Fruit fly (Drosophila melanogaster): Measurements from ENCODE around the gene Kif19A.

The Kif19A gene

dm6 chr3R:14095428-14095827, 22.8 kb downstream of the Kif19A start (continued):
- no peak for TF ChIP-seq dan (GFP tag; IDR thresholded peaks at IDR 0.05)
- TF ChIP-seq CG8359 (GFP tag; optimal IDR thresholded peaks at IDR 0.05; ENCODE audit: borderline replicate concordance) = no peak
- TF ChIP-seq dmrt11E (tag; optimal IDR thresholded peaks at IDR 0.05) = no peak
- no peak for TF ChIP-seq ato (GFP tag; IDR thresholded peaks at IDR 0.05; ENCODE audit: partially characterized antibody)
- TF ChIP-seq CG7987 (GFP tag; optimal IDR thresholded peaks at IDR 0.05) = no peak
- TF ChIP-seq B-H2 (GFP tag; optimal IDR thresholded peaks at IDR 0.05) = no peak
- no peak for TF ChIP-seq CG6765 (GFP tag; optimal IDR thresholded peaks at IDR 0.05)
- TF ChIP-seq Hr78 (GFP tag; optimal IDR thresholded peaks at IDR 0.05) = no peak
- peak; percentile 39 for TF ChIP-seq Vsx1 (GFP tag; optimal IDR thresholded peaks at IDR 0.05)
- no peak for TF ChIP-seq CG3407 (GFP tag; optimal IDR thresholded peaks at IDR 0.05)
- TF ChIP-seq CHES-1-like (GFP tag; optimal IDR thresholded peaks at IDR 0.05) = no peak
- no peak for TF ChIP-seq da (GFP tag; optimal IDR thresholded peaks at IDR 0.05)
- TF ChIP-seq sima (GFP tag; optimal IDR thresholded peaks at IDR 0.05) = no peak
- TF ChIP-seq CG8944 (GFP tag; optimal IDR thresholded peaks at IDR 0.05) = no peak
- TF ChIP-seq CG9609 (GFP tag; optimal IDR thresholded peaks at IDR 0.05) = no peak
- peak; percentile 26 for TF ChIP-seq CG12659 (GFP tag; optimal IDR thresholded peaks at IDR 0.05)
- TF ChIP-seq slp2 (GFP tag; optimal IDR thresholded peaks at IDR 0.05) = no peak
- TF ChIP-seq CG7556 (GFP tag; optimal IDR thresholded peaks at IDR 0.05) = peak; percentile 60
- TF ChIP-seq CG17912 (GFP tag; optimal IDR thresholded peaks at IDR 0.05) = no peak
- no peak for TF ChIP-seq NFAT (GFP tag; IDR thresholded peaks at IDR 0.05)
- no peak for TF ChIP-seq CG15696 (tag; optimal IDR thresholded peaks at IDR 0.05)
- no peak for TF ChIP-seq pfk (GFP tag; optimal IDR thresholded peaks at IDR 0.05)
- TF ChIP-seq CG15479 (GFP tag; optimal IDR thresholded peaks at IDR 0.05) = no peak
- no peak for TF ChIP-seq yki (optimal IDR thresholded peaks at IDR 0.05)
- no peak for TF ChIP-seq bbx (GFP tag; IDR thresholded peaks at IDR 0.05; ENCODE audit: partially characterized antibody)
- TF ChIP-seq CG3838 (GFP tag; optimal IDR thresholded peaks at IDR 0.05) = no peak
- no peak for TF ChIP-seq CG1792 (GFP tag; optimal IDR thresholded peaks at IDR 0.05)
- no peak for TF ChIP-seq CG31224 (GFP tag; IDR thresholded peaks at IDR 0.05)
- TF ChIP-seq CG7271 (tag; optimal IDR thresholded peaks at IDR 0.05) = no peak
- TF ChIP-seq CG11695 (GFP tag; IDR thresholded peaks at IDR 0.05) = no peak
- no peak for TF ChIP-seq shn (GFP tag; optimal IDR thresholded peaks at IDR 0.05)
- TF ChIP-seq CG13424 (tag; optimal IDR thresholded peaks at IDR 0.05) = peak; percentile 65
- TF ChIP-seq Trl (optimal IDR thresholded peaks at IDR 0.05) = no peak
- TF ChIP-seq Trl (GFP tag; optimal IDR thresholded peaks at IDR 0.05) = no peak
- TF ChIP-seq CG18619 (GFP tag; optimal IDR thresholded peaks at IDR 0.05) = peak; percentile 42
- TF ChIP-seq CG12236 (GFP tag; optimal IDR thresholded peaks at IDR 0.05) = no peak
- peak in 1 of 2 experiments; percentile 73 for TF ChIP-seq Hr51 (GFP tag; optimal IDR thresholded peaks at IDR 0.05)
- TF ChIP-seq slou (GFP tag; optimal IDR thresholded peaks at IDR 0.05) = no peak
- peak; percentile 69 for TF ChIP-seq unpg (GFP tag; optimal IDR thresholded peaks at IDR 0.05)
- peak; percentile 24 for TF ChIP-seq CG6654 (GFP tag; optimal IDR thresholded peaks at IDR 0.05)
- TF ChIP-seq CG14667 (GFP tag; IDR thresholded peaks at IDR 0.05) = no peak
- TF ChIP-seq CG6854 (GFP tag; optimal IDR thresholded peaks at IDR 0.05) = peak; percentile 37
- peak; percentile 30 for TF ChIP-seq gcm (GFP tag; optimal IDR thresholded peaks at IDR 0.05)
- TF ChIP-seq MTF-1 (GFP tag; optimal IDR thresholded peaks at IDR 0.05; ENCODE audit: borderline replicate concordance) = no peak
- no peak for TF ChIP-seq CG12155 (GFP tag; optimal IDR thresholded peaks at IDR 0.05)
- TF ChIP-seq Lhr (GFP tag; optimal IDR thresholded peaks at IDR 0.05) = no peak
- peak; percentile 44 for TF ChIP-seq gsb-n (tag; optimal IDR thresholded peaks at IDR 0.05)
- no peak for TF ChIP-seq ase (GFP tag; IDR thresholded peaks at IDR 0.05)
- no peak for TF ChIP-seq pros (GFP tag; optimal IDR thresholded peaks at IDR 0.05)
- TF ChIP-seq sna (GFP tag; IDR thresholded peaks at IDR 0.05; ENCODE audit: partially characterized antibody) = no peak
- no peak for TF ChIP-seq pb (GFP tag; optimal IDR thresholded peaks at IDR 0.05)
